Fruit fly (Drosophila melanogaster): Measurements from ENCODE around the gene mtm.

Gene mtm

dm6 chr2L:5999247-5999646, 37.6 kb downstream of the mtm start, which contains the start of gene Kdm5 (continued):
- peak; percentile 26 for TF ChIP-seq CG2116 (GFP tag; optimal IDR thresholded peaks at IDR 0.05)
- TF ChIP-seq nerfin-2 (GFP tag; IDR thresholded peaks at IDR 0.05; ENCODE audit: partially characterized antibody): no peak
- TF ChIP-seq bcd (GFP tag; optimal IDR thresholded peaks at IDR 0.05): peak; percentile 52
- no peak for TF ChIP-seq CG31388 (GFP tag; optimal IDR thresholded peaks at IDR 0.05)
- peak; percentile 35 for TF ChIP-seq trem (tag; optimal IDR thresholded peaks at IDR 0.05)
- TF ChIP-seq ranshi (GFP tag; IDR thresholded peaks at IDR 0.05): peak; percentile 43; the same call in 1 of the 2 replicates
- TF ChIP-seq CG12744 (GFP tag; optimal IDR thresholded peaks at IDR 0.05): no peak
- 0 out of 3 replicates have a peak, but pooled peaks have one; percentile 49 for TF ChIP-seq CG2199 (GFP tag; IDR thresholded peaks at IDR 0.05)
- TF ChIP-seq Dad (GFP tag; optimal IDR thresholded peaks at IDR 0.05): no peak
- no peak for TF ChIP-seq CG10565 (GFP tag; optimal IDR thresholded peaks at IDR 0.05)
- peak in 1 of 2 experiments; percentile 39 for TF ChIP-seq dpn (GFP tag; optimal IDR thresholded peaks at IDR 0.05)
- TF ChIP-seq lola (GFP tag; optimal IDR thresholded peaks at IDR 0.05): no peak
- peak; percentile 54 for TF ChIP-seq CG13624 (GFP tag; optimal IDR thresholded peaks at IDR 0.05)
- TF ChIP-seq amos (GFP tag; IDR thresholded peaks at IDR 0.05; ENCODE audit: partially characterized antibody): peak; percentile 34; the same call in 1 of the 2 replicates
- no peak for TF ChIP-seq rib (GFP tag; IDR thresholded peaks at IDR 0.05)
- TF ChIP-seq CG10366 (GFP tag; IDR thresholded peaks at IDR 0.05): peak; percentile 24; the same call in 1 of the 2 replicates
- no peak for TF ChIP-seq CG5953 (GFP tag; IDR thresholded peaks at IDR 0.05)
- TF ChIP-seq CG3726 (GFP tag; IDR thresholded peaks at IDR 0.05): no peak
- TF ChIP-seq CG18619 (GFP tag; optimal IDR thresholded peaks at IDR 0.05): peak; percentile 8
- no peak for TF ChIP-seq CG30431 (GFP tag; optimal IDR thresholded peaks at IDR 0.05)
- 0 out of 2 replicates have a peak, but pooled peaks have one; percentile 13 for TF ChIP-seq onecut (GFP tag; IDR thresholded peaks at IDR 0.05)
- no peak for TF ChIP-seq grau (tag; optimal IDR thresholded peaks at IDR 0.05)
- no peak for TF ChIP-seq Sox100B (GFP tag; optimal IDR thresholded peaks at IDR 0.05)
- peak in 1 of 2 experiments; percentile 50 for TF ChIP-seq Pdp1 (GFP tag; optimal IDR thresholded peaks at IDR 0.05)
- TF ChIP-seq gsb (GFP tag; IDR thresholded peaks at IDR 0.05): no peak
- TF ChIP-seq Lpt (GFP tag; optimal IDR thresholded peaks at IDR 0.05): no peak
- TF ChIP-seq Rx (GFP tag; IDR thresholded peaks at IDR 0.05): no peak
- peak; percentile 54 for TF ChIP-seq NC2β (GFP tag; optimal IDR thresholded peaks at IDR 0.05)
- peak; percentile 76 for TF ChIP-seq CG12659 (GFP tag; optimal IDR thresholded peaks at IDR 0.05)
- TF ChIP-seq zen2 (GFP tag; IDR thresholded peaks at IDR 0.05; ENCODE audit: partially characterized antibody): no peak
- TF ChIP-seq CG9437 (GFP tag; optimal IDR thresholded peaks at IDR 0.05): no peak
- TF ChIP-seq Hr51 (GFP tag; optimal IDR thresholded peaks at IDR 0.05): peak in 1 of 2 experiments; percentile 2
- TF ChIP-seq grn (GFP tag; optimal IDR thresholded peaks at IDR 0.05): peak; percentile 90
- TF ChIP-seq pnt (GFP tag; optimal IDR thresholded peaks at IDR 0.05): no peak
- TF ChIP-seq CG12391 (tag; optimal IDR thresholded peaks at IDR 0.05): peak; percentile 9
- peak; percentile 3 for TF ChIP-seq sqz (GFP tag; optimal IDR thresholded peaks at IDR 0.05)
- TF ChIP-seq pan (optimal IDR thresholded peaks at IDR 0.05): no peak
- peak in 1 of 2 experiments; percentile 49 for TF ChIP-seq pan (GFP tag; optimal IDR thresholded peaks at IDR 0.05 in 1 of 2, IDR thresholded peaks at IDR 0.05 in 1 of 2)
- TF ChIP-seq gsb-n (tag; optimal IDR thresholded peaks at IDR 0.05): no peak
- TF ChIP-seq z (GFP tag; IDR thresholded peaks at IDR 0.05): no peak
- peak; percentile 2 for TF ChIP-seq CG8089 (GFP tag; optimal IDR thresholded peaks at IDR 0.05)
- TF ChIP-seq CG2120 (GFP tag; optimal IDR thresholded peaks at IDR 0.05): peak; percentile 61
- no peak for TF ChIP-seq CG1233 (GFP tag; optimal IDR thresholded peaks at IDR 0.05)
- TF ChIP-seq Ptx1 (GFP tag; IDR thresholded peaks at IDR 0.05): no peak
- TF ChIP-seq dysf (GFP tag; IDR thresholded peaks at IDR 0.05): no peak; the same call in 2 of the 3 replicates
- no peak for TF ChIP-seq CG4730 (GFP tag; IDR thresholded peaks at IDR 0.05)
- TF ChIP-seq Elba2 (GFP tag; optimal IDR thresholded peaks at IDR 0.05): peak; percentile 9
- peak; percentile 79 for TF ChIP-seq Rfx (GFP tag; IDR thresholded peaks at IDR 0.05)
- no peak for TF ChIP-seq Six4 (GFP tag; optimal IDR thresholded peaks at IDR 0.05)
- TF ChIP-seq nau (GFP tag; optimal IDR thresholded peaks at IDR 0.05): no peak
- no peak for TF ChIP-seq CG15269 (tag; optimal IDR thresholded peaks at IDR 0.05)

Measured in whole organism, embryonic.